In the genomic region with DNA sequence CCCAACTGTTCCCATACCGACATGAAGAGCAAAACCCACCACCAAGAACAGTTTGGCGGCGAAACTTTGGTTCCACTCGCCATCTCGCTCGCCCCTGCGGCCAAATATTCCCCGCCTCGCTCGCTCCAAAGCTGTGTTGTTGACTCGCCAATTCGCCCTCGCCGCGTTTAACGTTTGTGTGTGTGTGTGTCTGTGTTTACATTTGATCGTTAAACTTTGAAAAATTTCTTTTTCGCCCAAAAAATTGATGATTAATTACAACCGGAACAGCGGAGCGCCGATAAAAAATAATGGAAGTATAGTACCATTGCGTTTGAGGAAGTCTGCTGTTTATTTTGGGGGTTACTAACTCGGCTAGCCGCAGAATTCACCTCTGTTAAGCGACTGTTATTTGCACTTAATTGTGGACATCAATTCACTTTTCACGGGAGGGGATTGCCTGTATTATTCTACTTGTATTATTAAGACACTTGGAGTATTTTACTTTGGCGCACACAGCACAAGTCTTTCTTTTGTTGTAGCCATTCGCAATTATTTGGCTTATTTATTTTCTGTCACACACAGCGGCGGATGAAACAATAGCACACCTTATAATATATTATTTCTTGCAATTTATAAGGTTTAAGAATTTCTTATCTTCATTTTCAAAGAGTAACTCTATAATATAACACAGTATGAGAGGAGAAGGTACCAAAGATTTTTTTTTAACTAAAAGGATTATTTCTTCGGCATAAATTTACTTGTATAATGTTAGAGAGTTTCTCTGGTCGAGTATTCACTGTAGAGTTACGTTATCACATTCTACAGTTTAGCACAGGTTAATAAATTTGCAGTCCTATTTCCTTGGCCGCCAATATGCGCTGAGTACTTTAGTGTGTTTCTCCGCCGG, we compare ENCODE assay signal across 1 fruit fly cellular context.
TF ChIP-seq lines count a peak whose summit lies in the region.

No protein-coding gene starts in this region.

TF ChIP-seq in whole organism, embryonic, 481 proteins besides CTCF, POLR2A, EP300 and RAD21 (continued from another document and continues in another):
- TF ChIP-seq CG3726 (GFP tag; IDR thresholded peaks at IDR 0.05; lab: Robert Waterston, UW), result no peak
- TF ChIP-seq wek (GFP tag; optimal IDR thresholded peaks at IDR 0.05; lab: Kevin White, UChicago), result peak; percentile 86
- peak; percentile 78 for TF ChIP-seq CG13894 (tag; optimal IDR thresholded peaks at IDR 0.05; lab: Kevin White, UChicago)
- TF ChIP-seq wor (GFP tag; IDR thresholded peaks at IDR 0.05; lab: Robert Waterston, UW), result no peak
- TF ChIP-seq phol (tag; optimal IDR thresholded peaks at IDR 0.05; lab: Kevin White, UChicago), result peak; percentile 75
- peak; percentile 77 for TF ChIP-seq az2 (GFP tag; optimal IDR thresholded peaks at IDR 0.05; lab: Kevin White, UChicago)
- TF ChIP-seq CG13775 (GFP tag; optimal IDR thresholded peaks at IDR 0.05; lab: Kevin White, UChicago), result peak; percentile 89
- TF ChIP-seq Dbx (GFP tag; IDR thresholded peaks at IDR 0.05; lab: Robert Waterston, UW), result no peak
- peak; percentile 82 for TF ChIP-seq CG12104 (GFP tag; optimal IDR thresholded peaks at IDR 0.05; lab: Kevin White, UChicago)
- no peak for TF ChIP-seq CG31224 (GFP tag; IDR thresholded peaks at IDR 0.05; lab: Robert Waterston, UW)
- peak; percentile 73 for TF ChIP-seq CG1233 (GFP tag; optimal IDR thresholded peaks at IDR 0.05; lab: Kevin White, UChicago)
- peak; percentile 93 for TF ChIP-seq Meics (GFP tag; optimal IDR thresholded peaks at IDR 0.05; lab: Kevin White, UChicago)
- TF ChIP-seq gce (GFP tag; IDR thresholded peaks at IDR 0.05; lab: Robert Waterston, UW), result no peak
- no peak for TF ChIP-seq aop (GFP tag; IDR thresholded peaks at IDR 0.05; lab: Robert Waterston, UW)
- TF ChIP-seq dati (GFP tag; IDR thresholded peaks at IDR 0.05; lab: Robert Waterston, UW), result no peak
- peak; percentile 94 for TF ChIP-seq CG2120 (GFP tag; optimal IDR thresholded peaks at IDR 0.05; lab: Kevin White, UChicago)
- TF ChIP-seq CG1602 (GFP tag; optimal IDR thresholded peaks at IDR 0.05; lab: Kevin White, UChicago), result peak; percentile 66
- peak; percentile 53 for TF ChIP-seq CG16863 (GFP tag; optimal IDR thresholded peaks at IDR 0.05; lab: Kevin White, UChicago)
- TF ChIP-seq Dref (GFP tag; IDR thresholded peaks at IDR 0.05; lab: Robert Waterston, UW), result no peak
- no peak for TF ChIP-seq CG17361 (GFP tag; IDR thresholded peaks at IDR 0.05; lab: Robert Waterston, UW)
- peak; percentile 83 for TF ChIP-seq Fer3 (tag; optimal IDR thresholded peaks at IDR 0.05; lab: Kevin White, UChicago)
- peak; percentile 51 for TF ChIP-seq Jarid2 (GFP tag; optimal IDR thresholded peaks at IDR 0.05; lab: Kevin White, UChicago)
- TF ChIP-seq CG17328 (GFP tag; IDR thresholded peaks at IDR 0.05; lab: Robert Waterston, UW), result no peak
- TF ChIP-seq CG7271 (tag; optimal IDR thresholded peaks at IDR 0.05; lab: Kevin White, UChicago), result no peak
- peak; percentile 76 for TF ChIP-seq CG12071 (GFP tag; optimal IDR thresholded peaks at IDR 0.05; lab: Kevin White, UChicago)
- TF ChIP-seq CG1529 (GFP tag; optimal IDR thresholded peaks at IDR 0.05; lab: Kevin White, UChicago), result peak; percentile 30
- TF ChIP-seq klu (GFP tag; IDR thresholded peaks at IDR 0.05; lab: Robert Waterston, UW), result no peak
- TF ChIP-seq Dp (GFP tag; optimal IDR thresholded peaks at IDR 0.05; lab: Kevin White, UChicago), result no peak
- TF ChIP-seq NC2β (GFP tag; optimal IDR thresholded peaks at IDR 0.05; lab: Kevin White, UChicago), result peak; percentile 43
- TF ChIP-seq Gug (GFP tag; IDR thresholded peaks at IDR 0.05; lab: Robert Waterston, UW), result peak; percentile 72
- TF ChIP-seq HmgD (GFP tag; optimal IDR thresholded peaks at IDR 0.05; lab: Kevin White, UChicago), result no peak
- TF ChIP-seq ERR (GFP tag; optimal IDR thresholded peaks at IDR 0.05; lab: Kevin White, UChicago), result peak; percentile 34
- TF ChIP-seq unc-4 (GFP tag; IDR thresholded peaks at IDR 0.05; lab: Robert Waterston, UW; ENCODE audit: partially characterized antibody), result no peak
- no peak for TF ChIP-seq CG1024 (GFP tag; IDR thresholded peaks at IDR 0.05; lab: Robert Waterston, UW)
- TF ChIP-seq hb (GFP tag; IDR thresholded peaks at IDR 0.05; lab: Robert Waterston, UW; ENCODE audit: partially characterized antibody), result no peak
- peak; percentile 70 for TF ChIP-seq pros (GFP tag; optimal IDR thresholded peaks at IDR 0.05; lab: Kevin White, UChicago)
- peak; percentile 55 for TF ChIP-seq Nf-YB (GFP tag; optimal IDR thresholded peaks at IDR 0.05; lab: Kevin White, UChicago)
- TF ChIP-seq CG13287 (GFP tag; IDR thresholded peaks at IDR 0.05; lab: Robert Waterston, UW; ENCODE audit: partially characterized antibody), result no peak
- no peak for TF ChIP-seq CG14014 (GFP tag; IDR thresholded peaks at IDR 0.05; lab: Robert Waterston, UW)
- peak; percentile 27 for TF ChIP-seq CG2202 (tag; optimal IDR thresholded peaks at IDR 0.05; lab: Kevin White, UChicago)
- TF ChIP-seq scrt (GFP tag; optimal IDR thresholded peaks at IDR 0.05; lab: Kevin White, UChicago), result peak; percentile 2
- TF ChIP-seq dimm (GFP tag; IDR thresholded peaks at IDR 0.05; lab: Robert Waterston, UW), result no peak
- peak; percentile 82 for TF ChIP-seq HLH54F (GFP tag; optimal IDR thresholded peaks at IDR 0.05; lab: Kevin White, UChicago)
- TF ChIP-seq CG12236 (GFP tag; optimal IDR thresholded peaks at IDR 0.05; lab: Kevin White, UChicago), result peak; percentile 38
- no peak for TF ChIP-seq D (optimal IDR thresholded peaks at IDR 0.05; lab: Kevin White, UChicago)
- peak; percentile 46 for TF ChIP-seq D (GFP tag; optimal IDR thresholded peaks at IDR 0.05; lab: Kevin White, UChicago)
- TF ChIP-seq btn (GFP tag; optimal IDR thresholded peaks at IDR 0.05; lab: Kevin White, UChicago), result no peak
- peak; percentile 11 for TF ChIP-seq sima (GFP tag; optimal IDR thresholded peaks at IDR 0.05; lab: Kevin White, UChicago)
- TF ChIP-seq Hmr (GFP tag; optimal IDR thresholded peaks at IDR 0.05; lab: Kevin White, UChicago), result peak; percentile 91
- TF ChIP-seq disco-r (GFP tag; optimal IDR thresholded peaks at IDR 0.05; lab: Kevin White, UChicago), result peak; percentile 48
- TF ChIP-seq CG11696 (GFP tag; IDR thresholded peaks at IDR 0.05; lab: Robert Waterston, UW), result no peak
- TF ChIP-seq nmo (GFP tag; optimal IDR thresholded peaks at IDR 0.05; lab: Kevin White, UChicago), result peak; percentile 85
- TF ChIP-seq H15 (GFP tag; IDR thresholded peaks at IDR 0.05; lab: Robert Waterston, UW), result no peak
- peak; percentile 35 for TF ChIP-seq YL-1 (GFP tag; optimal IDR thresholded peaks at IDR 0.05; lab: Kevin White, UChicago)
- peak; percentile 67 for TF ChIP-seq slou (GFP tag; optimal IDR thresholded peaks at IDR 0.05; lab: Kevin White, UChicago)
- no peak for TF ChIP-seq Optix (GFP tag; IDR thresholded peaks at IDR 0.05; lab: Robert Waterston, UW)
- TF ChIP-seq tup (GFP tag; optimal IDR thresholded peaks at IDR 0.05; lab: Kevin White, UChicago), result no peak
- TF ChIP-seq CG10565 (GFP tag; optimal IDR thresholded peaks at IDR 0.05; lab: Kevin White, UChicago), result peak; percentile 0
- no peak for TF ChIP-seq fru (optimal IDR thresholded peaks at IDR 0.05; lab: Kevin White, UChicago)
- TF ChIP-seq schlank (tag; optimal IDR thresholded peaks at IDR 0.05; lab: Kevin White, UChicago), result peak; percentile 80
- peak; percentile 90 for TF ChIP-seq CG15269 (tag; optimal IDR thresholded peaks at IDR 0.05; lab: Kevin White, UChicago)
- no peak for TF ChIP-seq wdn (GFP tag; IDR thresholded peaks at IDR 0.05; lab: Robert Waterston, UW)
- TF ChIP-seq eve (GFP tag; optimal IDR thresholded peaks at IDR 0.05; lab: Kevin White, UChicago), result peak in 1 of 2 experiments; percentile 92
- TF ChIP-seq CG7839 (tag; optimal IDR thresholded peaks at IDR 0.05; lab: Kevin White, UChicago), result peak; percentile 91
- peak; percentile 10 for TF ChIP-seq twi (tag; optimal IDR thresholded peaks at IDR 0.05; lab: Kevin White, UChicago)
- peak; percentile 35 for TF ChIP-seq CG5180 (GFP tag; optimal IDR thresholded peaks at IDR 0.05; lab: Kevin White, UChicago)
- TF ChIP-seq Taf1 (GFP tag; IDR thresholded peaks at IDR 0.05; lab: Robert Waterston, UW), result no peak
- TF ChIP-seq CG4820 (GFP tag; optimal IDR thresholded peaks at IDR 0.05; lab: Kevin White, UChicago), result peak; percentile 66
- TF ChIP-seq maf-S (GFP tag; optimal IDR thresholded peaks at IDR 0.05; lab: Kevin White, UChicago), result peak; percentile 68
- peak; percentile 49 for TF ChIP-seq CG7745 (tag; optimal IDR thresholded peaks at IDR 0.05; lab: Kevin White, UChicago)
- TF ChIP-seq ftz-f1 (GFP tag; optimal IDR thresholded peaks at IDR 0.05; lab: Kevin White, UChicago), result peak; percentile 56
- TF ChIP-seq slp2 (GFP tag; optimal IDR thresholded peaks at IDR 0.05; lab: Kevin White, UChicago), result peak; percentile 13
- TF ChIP-seq gt (GFP tag; IDR thresholded peaks at IDR 0.05; lab: Robert Waterston, UW), result no peak
- no peak for TF ChIP-seq Mes4 (GFP tag; optimal IDR thresholded peaks at IDR 0.05; lab: Kevin White, UChicago)
- peak; percentile 80 for TF ChIP-seq CG17385 (GFP tag; optimal IDR thresholded peaks at IDR 0.05; lab: Kevin White, UChicago)
- peak; percentile 32; the same call in 1 of the 3 replicates for TF ChIP-seq croc (GFP tag; conservative IDR thresholded peaks at IDR 0.05; lab: Robert Waterston, UW)
- TF ChIP-seq NK7.1 (GFP tag; optimal IDR thresholded peaks at IDR 0.05; lab: Kevin White, UChicago), result peak; percentile 47
- no peak for TF ChIP-seq fd102C (GFP tag; optimal IDR thresholded peaks at IDR 0.05; lab: Kevin White, UChicago)
- TF ChIP-seq D19A (tag; optimal IDR thresholded peaks at IDR 0.05; lab: Kevin White, UChicago), result peak; percentile 71
- TF ChIP-seq CG1603 (tag; optimal IDR thresholded peaks at IDR 0.05; lab: Kevin White, UChicago), result peak; percentile 41
- TF ChIP-seq CG30403 (GFP tag; optimal IDR thresholded peaks at IDR 0.05; lab: Kevin White, UChicago), result peak; percentile 88
- TF ChIP-seq Stat92E (GFP tag; optimal IDR thresholded peaks at IDR 0.05; lab: Kevin White, UChicago), result no peak
- TF ChIP-seq row (GFP tag; IDR thresholded peaks at IDR 0.05; lab: Robert Waterston, UW), result no peak
- peak; percentile 55 for TF ChIP-seq CG31388 (GFP tag; optimal IDR thresholded peaks at IDR 0.05; lab: Kevin White, UChicago)
- peak; percentile 82 for TF ChIP-seq CG10147 (GFP tag; optimal IDR thresholded peaks at IDR 0.05; lab: Kevin White, UChicago)
- TF ChIP-seq cg (GFP tag; optimal IDR thresholded peaks at IDR 0.05; lab: Kevin White, UChicago), result peak; percentile 90
- TF ChIP-seq fd64A (GFP tag; optimal IDR thresholded peaks at IDR 0.05; lab: Kevin White, UChicago), result peak; percentile 79
- no peak for TF ChIP-seq MBD-R2 (GFP tag; IDR thresholded peaks at IDR 0.05; lab: Robert Waterston, UW)
- no peak for TF ChIP-seq CG8290 (GFP tag; optimal IDR thresholded peaks at IDR 0.05; lab: Kevin White, UChicago)
- peak in 1 of 2 experiments; percentile 82 for TF ChIP-seq CG8290 (tag; optimal IDR thresholded peaks at IDR 0.05; lab: Kevin White, UChicago)
- TF ChIP-seq exex (tag; optimal IDR thresholded peaks at IDR 0.05; lab: Kevin White, UChicago), result peak; percentile 73
- TF ChIP-seq mam (GFP tag; optimal IDR thresholded peaks at IDR 0.05; lab: Kevin White, UChicago), result peak; percentile 82
- peak; percentile 18 for TF ChIP-seq dmrt11E (tag; optimal IDR thresholded peaks at IDR 0.05; lab: Kevin White, UChicago)
- TF ChIP-seq cas (GFP tag; IDR thresholded peaks at IDR 0.05; lab: Robert Waterston, UW), result no peak
- TF ChIP-seq pita (GFP tag; optimal IDR thresholded peaks at IDR 0.05; lab: Kevin White, UChicago), result peak; percentile 14
- no peak for TF ChIP-seq zen2 (GFP tag; IDR thresholded peaks at IDR 0.05; lab: Robert Waterston, UW; ENCODE audit: partially characterized antibody)
- peak; percentile 60 for TF ChIP-seq Hmx (GFP tag; optimal IDR thresholded peaks at IDR 0.05; lab: Kevin White, UChicago)
- peak; percentile 80 for TF ChIP-seq tio (GFP tag; optimal IDR thresholded peaks at IDR 0.05; lab: Kevin White, UChicago)
- peak; percentile 37 for TF ChIP-seq Asciz (GFP tag; optimal IDR thresholded peaks at IDR 0.05; lab: Kevin White, UChicago)
- TF ChIP-seq CG17612 (GFP tag; IDR thresholded peaks at IDR 0.05; lab: Robert Waterston, UW), result no peak
- TF ChIP-seq vnd (GFP tag; IDR thresholded peaks at IDR 0.05; lab: Robert Waterston, UW; ENCODE audit: partially characterized antibody), result no peak
- peak; percentile 70 for TF ChIP-seq CG11398 (GFP tag; optimal IDR thresholded peaks at IDR 0.05; lab: Kevin White, UChicago)
- TF ChIP-seq MTF-1 (GFP tag; optimal IDR thresholded peaks at IDR 0.05; lab: Kevin White, UChicago; ENCODE audit: borderline replicate concordance), result peak; percentile 66
- TF ChIP-seq CG8944 (GFP tag; optimal IDR thresholded peaks at IDR 0.05; lab: Kevin White, UChicago), result peak; percentile 44
- no peak for TF ChIP-seq ken (GFP tag; IDR thresholded peaks at IDR 0.05; lab: Robert Waterston, UW)
- TF ChIP-seq CG14965 (GFP tag; optimal IDR thresholded peaks at IDR 0.05; lab: Kevin White, UChicago; ENCODE audit: borderline replicate concordance), result no peak
- no peak for TF ChIP-seq Opbp (GFP tag; IDR thresholded peaks at IDR 0.05; lab: Robert Waterston, UW; ENCODE audit: partially characterized antibody)
- TF ChIP-seq tna (GFP tag; IDR thresholded peaks at IDR 0.05; lab: Robert Waterston, UW; ENCODE audit: partially characterized antibody), result no peak
- no peak for TF ChIP-seq CG11560 (tag; IDR thresholded peaks at IDR 0.05; lab: Robert Waterston, UW)
- peak; percentile 90 for TF ChIP-seq CG9727 (GFP tag; optimal IDR thresholded peaks at IDR 0.05; lab: Kevin White, UChicago)
- peak; percentile 37; the same call in 1 of the 2 replicates for TF ChIP-seq CG6272 (GFP tag; IDR thresholded peaks at IDR 0.05; lab: Robert Waterston, UW)
- TF ChIP-seq knrl (GFP tag; IDR thresholded peaks at IDR 0.05; lab: Robert Waterston, UW; ENCODE audit: partially characterized antibody), result no peak
- peak; percentile 88 for TF ChIP-seq sens (GFP tag; lab: Kevin White, UChicago)
- peak; percentile 32 for TF ChIP-seq salm (tag; optimal IDR thresholded peaks at IDR 0.05; lab: Kevin White, UChicago)
- TF ChIP-seq amos (GFP tag; IDR thresholded peaks at IDR 0.05; lab: Robert Waterston, UW; ENCODE audit: partially characterized antibody), result no peak
- peak; percentile 84 for TF ChIP-seq Bteb2 (GFP tag; optimal IDR thresholded peaks at IDR 0.05; lab: Kevin White, UChicago)
- no peak for TF ChIP-seq hkb (optimal IDR thresholded peaks at IDR 0.05; lab: Kevin White, UChicago)
- TF ChIP-seq hkb (GFP tag; IDR thresholded peaks at IDR 0.05; lab: Robert Waterston, UW), result no peak
- TF ChIP-seq pnt (GFP tag; optimal IDR thresholded peaks at IDR 0.05; lab: Kevin White, UChicago), result peak; percentile 63
- peak; percentile 63 for TF ChIP-seq eyg (GFP tag; optimal IDR thresholded peaks at IDR 0.05; lab: Kevin White, UChicago)
- TF ChIP-seq Bgb (GFP tag; IDR thresholded peaks at IDR 0.05; lab: Robert Waterston, UW; ENCODE audit: partially characterized antibody), result no peak
- peak; percentile 85 for TF ChIP-seq Hand (GFP tag; optimal IDR thresholded peaks at IDR 0.05; lab: Kevin White, UChicago)
